Worm (Caenorhabditis elegans) whole organism, L1 larva: ENCODE results near the gene dbn-1.
A peak's percentile ranks its signal among the peaks of the same experiment; 100 is the strongest.

Source experiments
- C34B4.2 ChIP-seq: sonication (generic microtip); optimal IDR thresholded peaks from 2 replicates; lab custom pipeline; 2017; ENCODE audit warnings: mild to moderate bottlenecking, missing genetic modification characterization, missing compliant biosample characterization
- aha-1 ChIP-seq: fragments of 150-350 bp; optimal IDR thresholded peaks from 2 replicates; lab custom pipeline; 2014; ENCODE audit warnings: missing biosample characterization, missing genetic modification characterization
- alr-1 ChIP-seq: fragments of 200-800 bp; sonication (Bioruptor generic); optimal IDR thresholded peaks from 2 replicates; lab custom pipeline; 2018; ENCODE audit warnings: borderline replicate concordance, mild to moderate bottlenecking, missing genetic modification characterization, missing compliant biosample characterization
- aly-2 ChIP-seq: fragments of 150-350 bp; optimal IDR thresholded peaks from 2 replicates; lab custom pipeline; 2014; ENCODE audit warnings: missing biosample characterization, missing genetic modification characterization
- blmp-1 ChIP-seq: fragments of 150-350 bp; optimal IDR thresholded peaks from 2 replicates; lab custom pipeline; 2014; ENCODE audit warnings: missing biosample characterization, missing genetic modification characterization
- ceh-8 ChIP-seq: fragments of 200-800 bp; sonication (Bioruptor generic); optimal IDR thresholded peaks from 2 replicates; lab custom pipeline; 2018; ENCODE audit warnings: mild to moderate bottlenecking, missing genetic modification characterization, moderate library complexity, missing compliant biosample characterization
- ceh-90 ChIP-seq: sonication (generic microtip); optimal IDR thresholded peaks from 2 replicates; lab custom pipeline; 2016; ENCODE audit warnings: missing genetic modification characterization, missing compliant biosample characterization
- dpl-1 ChIP-seq, 3 experiments: fragments of 150-350 bp in 2 of 3; sonication (generic microtip) in 1 of 3; optimal IDR thresholded peaks; 2 replicates each; lab custom pipeline; 2014 to 2017; ENCODE audit warnings: missing biosample characterization in 3 of 3, missing genetic modification characterization in 3 of 3, missing genetic modification reagents in 3 of 3
- egl-13 ChIP-seq: sonication (generic microtip); optimal IDR thresholded peaks from 2 replicates; lab custom pipeline; 2016; ENCODE audit warnings: missing genotype, missing genetic modification reagents, missing genetic modification characterization, missing compliant biosample characterization
- egl-27 ChIP-seq, 2 experiments: fragments of 150-350 bp in 1 of 2; sonication (generic microtip); optimal IDR thresholded peaks; 3 replicates each; lab custom pipeline; 2017 to 2018; ENCODE audit warnings: missing biosample characterization in 2 of 2, missing genetic modification characterization in 2 of 2, missing genetic modification reagents in 2 of 2
- elt-2 ChIP-seq: sonication (generic microtip); optimal IDR thresholded peaks from 2 replicates; lab custom pipeline; 2016; ENCODE audit warnings: missing genetic modification characterization, mild to moderate bottlenecking, inconsistent platforms, missing compliant biosample characterization, missing genetic modification reagents
- ets-5 ChIP-seq: fragments of 200-800 bp; sonication (Bioruptor generic); IDR thresholded peaks from 2 replicates; pipeline ENCODE4 v1.3.6; 2022; ENCODE audit warnings: missing genetic modification characterization, missing compliant biosample characterization
- fkh-10 ChIP-seq: sonication (generic microtip); optimal IDR thresholded peaks from 2 replicates; lab custom pipeline; 2017; ENCODE audit warnings: missing biosample characterization, missing genetic modification reagents, missing genetic modification characterization
- fkh-4 ChIP-seq: sonication (generic microtip); optimal IDR thresholded peaks from 2 replicates; lab custom pipeline; 2016; ENCODE audit warnings: missing compliant biosample characterization, missing genetic modification characterization, borderline replicate concordance
- fkh-8 ChIP-seq: sonication (generic microtip); optimal IDR thresholded peaks from 2 replicates; lab custom pipeline; 2016; ENCODE audit warnings: mild to moderate bottlenecking, missing genetic modification characterization, missing compliant biosample characterization
- grh-1 ChIP-seq: fragments of 200-800 bp; sonication (Bioruptor generic); IDR thresholded peaks from 2 replicates; pipeline ENCODE4 v1.3.6; 2022; ENCODE audit warnings: missing genetic modification reagents, missing genetic modification characterization, missing compliant biosample characterization
- hlh-4 ChIP-seq: sonication (generic microtip); optimal IDR thresholded peaks from 2 replicates; lab custom pipeline; 2016; ENCODE audit warnings: mild to moderate bottlenecking, missing genetic modification characterization, missing compliant biosample characterization
- irx-1 ChIP-seq: sonication (generic microtip); optimal IDR thresholded peaks from 2 replicates; lab custom pipeline; 2016; ENCODE audit warnings: missing genetic modification characterization, missing compliant biosample characterization
- isw-1 ChIP-seq: fragments of 200-800 bp; sonication (Bioruptor generic); IDR thresholded peaks from 2 replicates; pipeline ENCODE4 v1.3.6; 2022; ENCODE audit warnings: missing genetic modification characterization, missing compliant biosample characterization
- lin-13 ChIP-seq: fragments of 150-350 bp; optimal IDR thresholded peaks from 2 replicates; lab custom pipeline; 2014; ENCODE audit warnings: missing biosample characterization, missing genetic modification reagents, missing genetic modification characterization
- lin-14 ChIP-seq: fragments of 200-800 bp; sonication (Bioruptor generic); optimal IDR thresholded peaks from 2 replicates; lab custom pipeline; 2018; ENCODE audit warnings: mild to moderate bottlenecking, missing genetic modification characterization, moderate library complexity, missing compliant biosample characterization
- lir-3 ChIP-seq: sonication (generic microtip); optimal IDR thresholded peaks from 2 replicates; lab custom pipeline; 2016; ENCODE audit warnings: mild to moderate bottlenecking, missing genetic modification characterization, moderate library complexity, missing compliant biosample characterization; ENCODE audit not compliant: poor library complexity
- lsy-2 ChIP-seq, 2 experiments: fragments of 150-350 bp; optimal IDR thresholded peaks; 2 replicates each; lab custom pipeline; 2014; ENCODE audit warnings: missing biosample characterization in 2 of 2, missing genetic modification characterization in 2 of 2
- mef-2 ChIP-seq: fragments of 150-350 bp; optimal IDR thresholded peaks from 2 replicates; lab custom pipeline; 2014; ENCODE audit warnings: missing biosample characterization, missing genetic modification characterization
- mep-1 ChIP-seq: fragments of 150-350 bp; optimal IDR thresholded peaks from 2 replicates; lab custom pipeline; 2014; ENCODE audit warnings: missing biosample characterization, missing genetic modification characterization
- nhr-11 ChIP-seq: fragments of 150-350 bp; optimal IDR thresholded peaks from 2 replicates; lab custom pipeline; 2014; ENCODE audit warnings: missing biosample characterization, missing genetic modification characterization
- nhr-19 ChIP-seq: fragments of 200-800 bp; sonication (Bioruptor generic); conservative IDR thresholded peaks from 2 replicates; pipeline ENCODE4 v1.3.6; 2022; ENCODE audit warnings: missing genetic modification characterization, missing compliant biosample characterization
- nhr-20 ChIP-seq: sonication (generic microtip); optimal IDR thresholded peaks from 2 replicates; lab custom pipeline; 2016; ENCODE audit warnings: mild to moderate bottlenecking, missing genetic modification characterization, missing compliant biosample characterization
- nhr-47 ChIP-seq: sonication (generic microtip); optimal IDR thresholded peaks from 2 replicates; lab custom pipeline; 2016; ENCODE audit warnings: mild to moderate bottlenecking, missing genetic modification characterization, moderate library complexity, missing compliant biosample characterization
- nhr-71 ChIP-seq: sonication (generic microtip); optimal IDR thresholded peaks from 2 replicates; lab custom pipeline; 2016; ENCODE audit warnings: mild to moderate bottlenecking, missing genetic modification characterization, moderate library complexity, missing compliant biosample characterization
- nhr-76 ChIP-seq: sonication (generic microtip); optimal IDR thresholded peaks from 2 replicates; lab custom pipeline; 2017; ENCODE audit warnings: missing biosample characterization, missing genetic modification characterization
- nhr-85 ChIP-seq: sonication (generic microtip); peaks from one replicate; lab custom pipeline; 2016; ENCODE audit warnings: missing genetic modification characterization, inconsistent platforms, missing compliant biosample characterization
- pag-3 ChIP-seq: sonication (generic microtip); optimal IDR thresholded peaks from 2 replicates; lab custom pipeline; 2017; ENCODE audit warnings: missing genetic modification characterization, mild to moderate bottlenecking, missing compliant biosample characterization, antibody characterized with exemption, borderline replicate concordance; ENCODE audit not compliant: insufficient read depth
- pax-3 ChIP-seq: fragments of 200-800 bp; sonication (Bioruptor generic); optimal IDR thresholded peaks from 2 replicates; lab custom pipeline; 2018; ENCODE audit warnings: mild to moderate bottlenecking, missing genetic modification characterization, moderate library complexity, missing compliant biosample characterization
- rnt-1 ChIP-seq: sonication (generic microtip); optimal IDR thresholded peaks from 2 replicates; lab custom pipeline; 2016; ENCODE audit warnings: mild to moderate bottlenecking, missing genetic modification characterization, moderate library complexity, missing compliant biosample characterization
- skn-1 ChIP-seq: fragments of 150-350 bp; optimal IDR thresholded peaks from 2 replicates; lab custom pipeline; 2014; ENCODE audit warnings: missing biosample characterization, missing genetic modification characterization
- snpc-4 ChIP-seq: fragments of 150-350 bp; optimal IDR thresholded peaks from 2 replicates; lab custom pipeline; 2014; ENCODE audit warnings: missing biosample characterization, missing genetic modification characterization
- snu-23 ChIP-seq: sonication (generic microtip); optimal IDR thresholded peaks from 2 replicates; lab custom pipeline; 2016; ENCODE audit warnings: missing genetic modification characterization, missing compliant biosample characterization
- sox-4 ChIP-seq: sonication (generic microtip); optimal IDR thresholded peaks from 2 replicates; lab custom pipeline; 2016; ENCODE audit warnings: missing genetic modification characterization, missing compliant biosample characterization
- sptf-1 ChIP-seq: fragments of 150-350 bp; optimal IDR thresholded peaks from 2 replicates; lab custom pipeline; 2014; ENCODE audit warnings: missing biosample characterization, missing genetic modification characterization
- swsn-7 ChIP-seq: sonication (generic microtip); optimal IDR thresholded peaks from 2 replicates; lab custom pipeline; 2016; ENCODE audit warnings: missing genetic modification characterization, missing compliant biosample characterization
- tlp-1 ChIP-seq: fragments of 150-350 bp; optimal IDR thresholded peaks from 2 replicates; lab custom pipeline; 2014; ENCODE audit warnings: missing biosample characterization, missing genetic modification characterization
- unc-86 ChIP-seq: sonication (generic microtip); optimal IDR thresholded peaks from 2 replicates; lab custom pipeline; 2016; ENCODE audit warnings: missing genetic modification characterization, missing compliant biosample characterization
- zip-4 ChIP-seq: fragments of 200-800 bp; sonication (Bioruptor generic); optimal IDR thresholded peaks from 2 replicates; lab custom pipeline; 2018; ENCODE audit warnings: mild to moderate bottlenecking, missing genetic modification characterization, moderate library complexity, missing compliant biosample characterization
- ztf-11 ChIP-seq, 2 experiments: sonication (generic microtip); optimal IDR thresholded peaks; 2 replicates each; lab custom pipeline; 2016 to 2017; ENCODE audit warnings: missing genetic modification characterization in 2 of 2, missing biosample characterization in 1 of 2, missing compliant biosample characterization in 1 of 2
- ztf-4 ChIP-seq: fragments of 150-350 bp; optimal IDR thresholded peaks from 2 replicates; lab custom pipeline; 2014; ENCODE audit warnings: missing biosample characterization, missing genetic modification characterization

dbn-1 gene

DNA sequence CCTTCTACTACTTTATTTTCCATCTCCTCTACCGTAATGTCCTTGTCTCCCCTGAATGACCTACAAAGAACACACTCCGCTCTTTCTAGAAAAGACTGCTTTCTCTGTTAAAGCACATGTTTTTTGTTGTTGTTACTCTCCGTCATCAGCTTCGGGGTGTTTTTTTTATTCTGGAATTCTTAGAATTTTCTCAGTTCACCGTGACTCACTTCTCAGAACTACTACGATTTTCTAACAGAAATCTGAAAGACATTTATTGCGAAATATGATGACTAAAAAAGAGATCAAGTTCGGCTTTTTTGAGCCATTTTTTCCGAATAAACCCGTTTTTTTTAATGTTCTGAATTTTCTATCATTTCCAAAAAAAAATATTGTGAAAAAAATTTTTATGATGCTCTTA, 45.6 kb downstream of the dbn-1 start:
- TF ChIP-seq ztf-4 (tag; lab: Kevin White, UChicago) (no peak), nhr-20 (tag; lab: Kevin White, UChicago) (peak; percentile 13), nhr-11 (tag; lab: Kevin White, UChicago) (peak; percentile 82), pag-3 (tag; lab: Kevin White, UChicago) (no peak), pax-3 (peak; percentile 63), nhr-47 (tag; lab: Kevin White, UChicago) (peak; percentile 74), skn-1 (tag; lab: Kevin White, UChicago) (peak; percentile 90), swsn-7 (tag; lab: Kevin White, UChicago) (peak; percentile 32), nhr-71 (tag; lab: Kevin White, UChicago) (peak; percentile 87), mep-1 (tag; lab: Kevin White, UChicago) (peak; percentile 39), nhr-76 (tag; lab: Kevin White, UChicago) (no peak), sox-4 (peak; percentile 39), fkh-8 (tag; lab: Kevin White, UChicago) (peak; percentile 96), nhr-85 (tag; lab: Kevin White, UChicago) (no peak), lin-13 (GFP tag; lab: Kevin White, UChicago) (peak; percentile 43), lin-14 (GFP tag; lab: Kevin White, UChicago) (peak; percentile 55), rnt-1 (tag; lab: Kevin White, UChicago) (no peak), zip-4 (GFP tag; lab: Kevin White, UChicago) (peak; percentile 48), irx-1 (tag; lab: Kevin White, UChicago) (no peak), lsy-2 (tag; optimal IDR thresholded peaks at IDR 0.05; lab: Kevin White, UChicago) (peak in 1 of 2 experiments; percentile 25)

DNA sequence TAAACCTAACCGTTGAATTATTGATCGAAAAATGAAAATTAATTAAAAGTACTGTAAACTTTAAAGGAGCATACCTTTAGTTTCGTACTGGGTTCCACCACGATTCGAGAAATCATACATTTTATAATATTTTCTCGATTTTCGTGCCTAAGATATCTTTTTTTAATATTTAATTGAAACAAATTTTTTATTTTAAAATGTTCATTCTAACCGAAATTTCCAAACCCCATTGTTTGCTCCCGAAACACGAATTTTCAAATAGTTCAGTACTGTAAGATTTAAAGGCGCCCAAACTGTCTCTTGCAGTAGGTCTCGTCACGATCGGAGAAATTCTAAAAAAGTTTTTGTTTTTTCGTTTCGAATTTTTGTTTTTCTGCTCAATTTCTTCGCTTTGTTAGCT, 46.9 kb downstream of the dbn-1 start:
- TF ChIP-seq nhr-11 (tag; lab: Kevin White, UChicago) (no peak), ceh-8 (GFP tag; lab: Kevin White, UChicago) (no peak), ztf-11 (tag; optimal IDR thresholded peaks at IDR 0.05; lab: Kevin White, UChicago) (no peak), blmp-1 (tag; lab: Kevin White, UChicago) (no peak)

DNA sequence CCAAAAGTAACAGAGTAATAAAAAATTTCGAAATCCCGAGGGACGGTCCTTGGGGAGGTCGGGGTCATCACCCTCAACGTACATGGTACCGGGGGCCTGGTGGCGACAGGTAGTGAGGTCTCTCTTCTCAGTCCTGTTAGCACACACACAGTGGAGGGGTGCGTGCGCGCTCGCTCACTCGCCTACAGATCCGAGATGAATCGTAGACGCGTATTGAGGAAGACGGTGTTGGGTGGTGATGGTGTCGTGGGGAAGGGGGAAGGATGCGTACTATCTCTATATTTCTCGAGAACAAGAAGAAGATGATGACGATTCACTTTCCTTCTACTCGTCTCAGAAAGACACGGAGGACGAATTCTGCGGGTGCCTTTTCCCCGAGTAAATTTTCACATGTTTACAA, 48.1 kb downstream of the dbn-1 start:
- TF ChIP-seq aha-1 (tag; lab: Kevin White, UChicago) (no peak), blmp-1 (tag; lab: Kevin White, UChicago) (peak; percentile 62), ceh-90 (no peak), ztf-11 (tag; optimal IDR thresholded peaks at IDR 0.05; lab: Kevin White, UChicago) (no peak), ets-5 (GFP tag; lab: Robert Waterston, UW) (no peak), nhr-85 (tag; lab: Kevin White, UChicago) (peak; percentile 59)
- TF ChIP-seq, all 84 proteins: peak for 2

DNA sequence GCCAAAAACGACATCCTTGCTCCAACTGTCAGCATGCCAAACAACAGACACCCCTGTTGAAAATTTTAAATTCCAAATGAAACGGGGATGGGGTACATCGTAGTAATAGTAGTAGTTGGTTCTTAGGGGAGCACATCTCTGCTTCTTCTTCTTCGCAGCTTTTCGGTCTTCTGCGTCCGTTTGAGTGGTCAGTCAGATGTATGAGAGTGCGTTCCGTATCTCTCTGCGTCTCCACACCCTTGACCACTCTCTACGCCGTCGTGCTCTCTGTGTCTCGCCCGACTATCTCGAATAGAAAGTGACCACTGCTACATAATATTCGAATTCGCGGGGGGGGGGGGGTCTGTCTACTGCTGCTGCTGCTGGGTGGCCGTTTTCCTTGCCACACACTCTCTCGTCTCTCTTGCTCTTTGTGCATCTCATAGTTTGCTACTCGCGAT, 49.0 kb downstream of the dbn-1 start:
- TF ChIP-seq snpc-4 (tag; lab: Kevin White, UChicago) (no peak), aly-2 (tag; lab: Kevin White, UChicago) (no peak), C34B4.2 (tag; lab: Kevin White, UChicago) (no peak), unc-86 (tag; lab: Kevin White, UChicago) (peak; percentile 55), fkh-10 (GFP tag; lab: Kevin White, UChicago) (peak; percentile 50), tlp-1 (tag; lab: Kevin White, UChicago) (no peak), nhr-19 (no peak), fkh-4 (tag; lab: Kevin White, UChicago) (no peak), nhr-71 (tag; lab: Kevin White, UChicago) (peak; percentile 63), isw-1 (GFP tag; lab: Robert Waterston, UW) (0 out of 2 replicates have a peak, but pooled peaks have one; percentile 5), lir-3 (tag; lab: Kevin White, UChicago) (no peak), zip-4 (GFP tag; lab: Kevin White, UChicago) (no peak), sox-4 (no peak), elt-2 (tag; lab: Kevin White, UChicago) (no peak), snu-23 (peak; percentile 17), egl-13 (tag; lab: Kevin White, UChicago) (no peak), irx-1 (tag; lab: Kevin White, UChicago) (no peak), mef-2 (tag; lab: Kevin White, UChicago) (no peak), dpl-1 (GFP tag; optimal IDR thresholded peaks at IDR 0.05; lab: Kevin White, UChicago) (no peak), grh-1 (GFP tag; lab: Robert Waterston, UW) (no peak), egl-27 (tag; optimal IDR thresholded peaks at IDR 0.05; lab: Kevin White, UChicago) (no peak), alr-1 (tag; lab: Kevin White, UChicago) (no peak), hlh-4 (tag; lab: Kevin White, UChicago) (no peak), lin-13 (GFP tag; lab: Kevin White, UChicago) (no peak), sptf-1 (no peak), swsn-7 (tag; lab: Kevin White, UChicago) (peak; percentile 27)
